Worm (Caenorhabditis elegans) whole organism, young adult: Measurements from ENCODE around the gene K02C4.5.

Experiments used
- B0019.2 ChIP-seq: fragments of 200-800 bp; sonication (Bioruptor generic); conservative IDR thresholded peaks from 2 replicates; pipeline ENCODE4 v1.3.6; 2022; ENCODE audit warnings: missing genetic modification reagents, missing genetic modification characterization, missing compliant biosample characterization
- F22D6.2 ChIP-seq: sonication (generic microtip); optimal IDR thresholded peaks from 2 replicates; lab custom pipeline; 2016; ENCODE audit warnings: mild to moderate bottlenecking, missing genetic modification characterization, missing compliant biosample characterization
- F23B12.7 ChIP-seq: sonication (generic microtip); optimal IDR thresholded peaks from 2 replicates; lab custom pipeline; 2017; ENCODE audit warnings: missing genetic modification characterization, mild to moderate bottlenecking, missing compliant biosample characterization, antibody characterized with exemption, moderate library complexity; ENCODE audit not compliant: insufficient read depth
- F33H1.4 ChIP-seq: fragments of 200-800 bp; sonication (Bioruptor generic); IDR thresholded peaks from 2 replicates; pipeline ENCODE4 v1.3.6; 2022; ENCODE audit warnings: missing genetic modification reagents, missing genetic modification characterization, missing compliant biosample characterization
- F39B2.1 ChIP-seq: fragments of 200-800 bp; sonication (Bioruptor generic); IDR thresholded peaks from 2 replicates; pipeline ENCODE4 v1.3.6; 2022; ENCODE audit warnings: missing genetic modification reagents, missing genetic modification characterization, missing compliant biosample characterization
- F49E8.2 ChIP-seq: sonication (generic microtip); optimal IDR thresholded peaks from 3 replicates; lab custom pipeline; 2017; ENCODE audit warnings: missing genetic modification characterization, mild to moderate bottlenecking, missing compliant biosample characterization, antibody characterized with exemption, moderate library complexity; ENCODE audit not compliant: insufficient read depth
- F52B5.7 ChIP-seq: sonication (generic microtip); optimal IDR thresholded peaks from 2 replicates; lab custom pipeline; 2016; ENCODE audit warnings: mild to moderate bottlenecking, missing genetic modification characterization, missing compliant biosample characterization
- F57A8.1 ChIP-seq: fragments of 200-800 bp; sonication (Bioruptor generic); optimal IDR thresholded peaks from 2 replicates; lab custom pipeline; 2018; ENCODE audit warnings: mild to moderate bottlenecking, missing genetic modification characterization, moderate library complexity, missing compliant biosample characterization
- F57C9.4 ChIP-seq: sonication (generic microtip); optimal IDR thresholded peaks from 2 replicates; lab custom pipeline; 2017; ENCODE audit warnings: mild to moderate bottlenecking, missing genetic modification characterization, missing compliant biosample characterization
- K12H6.12 ChIP-seq: fragments of 200-800 bp; sonication (Bioruptor generic); optimal IDR thresholded peaks from 2 replicates; lab custom pipeline; 2018; ENCODE audit warnings: mild to moderate bottlenecking, missing genetic modification characterization, missing compliant biosample characterization
- T26A5.8 ChIP-seq: sonication (generic microtip); optimal IDR thresholded peaks from 2 replicates; lab custom pipeline; 2016; ENCODE audit warnings: missing genetic modification characterization, missing compliant biosample characterization
- Y53F4B.3 ChIP-seq: fragments of 200-800 bp; sonication (Bioruptor generic); IDR thresholded peaks from 2 replicates; pipeline ENCODE4 v1.3.6; 2022; ENCODE audit warnings: missing genetic modification reagents, missing genetic modification characterization, missing compliant biosample characterization
- Y56A3A.18 ChIP-seq: fragments of 200-800 bp; sonication (Bioruptor generic); IDR thresholded peaks from 2 replicates; pipeline ENCODE4 v1.3.6; 2022; ENCODE audit warnings: missing genetic modification reagents, missing genetic modification characterization, missing compliant biosample characterization
- Y95B8A.8 ChIP-seq: fragments of 200-800 bp; sonication (Bioruptor generic); IDR thresholded peaks from 2 replicates; pipeline ENCODE4 v1.3.6; 2022; ENCODE audit warnings: missing genetic modification reagents, missing genetic modification characterization, missing compliant biosample characterization
- akir-1 ChIP-seq: fragments of 200-800 bp; sonication (Bioruptor generic); optimal IDR thresholded peaks from 2 replicates; lab custom pipeline; 2018; ENCODE audit warnings: mild to moderate bottlenecking, missing genetic modification characterization, moderate library complexity, missing compliant biosample characterization
- aptf-2 ChIP-seq: fragments of 200-800 bp; sonication (Bioruptor generic); conservative IDR thresholded peaks from 2 replicates; pipeline ENCODE4 v1.3.6; 2022; ENCODE audit warnings: missing genetic modification reagents, missing genetic modification characterization, missing compliant biosample characterization
- attf-5 ChIP-seq: fragments of 200-800 bp; sonication (Bioruptor generic); optimal IDR thresholded peaks from 2 replicates; lab custom pipeline; 2018; ENCODE audit warnings: mild to moderate bottlenecking, missing genetic modification characterization, missing compliant biosample characterization
- attf-6 ChIP-seq: fragments of 200-800 bp; sonication (Bioruptor generic); IDR thresholded peaks from 2 replicates; pipeline ENCODE4 v1.3.6; 2022; ENCODE audit warnings: missing genetic modification reagents, missing genetic modification characterization, missing compliant biosample characterization
- ceh-27 ChIP-seq: fragments of 200-800 bp; sonication (Bioruptor generic); optimal IDR thresholded peaks from 2 replicates; lab custom pipeline; 2018; ENCODE audit warnings: mild to moderate bottlenecking, missing genetic modification characterization, moderate library complexity, missing compliant biosample characterization
- ceh-91 ChIP-seq: fragments of 200-800 bp; sonication (Bioruptor generic); IDR thresholded peaks from 2 replicates; pipeline ENCODE4 v1.3.6; 2022; ENCODE audit warnings: missing genetic modification reagents, missing genetic modification characterization, missing compliant biosample characterization
- die-1 ChIP-seq: sonication (generic microtip); optimal IDR thresholded peaks from 2 replicates; lab custom pipeline; 2016; ENCODE audit warnings: missing genotype, mild to moderate bottlenecking, missing genetic modification characterization, missing compliant biosample characterization
- dpff-1 ChIP-seq: sonication (generic microtip); optimal IDR thresholded peaks from 2 replicates; lab custom pipeline; 2017; ENCODE audit warnings: mild to moderate bottlenecking, missing genetic modification characterization, missing compliant biosample characterization
- efl-1 ChIP-seq: fragments of 150-350 bp; optimal IDR thresholded peaks from 2 replicates; lab custom pipeline; 2014; ENCODE audit warnings: missing biosample characterization, missing genetic modification reagents, missing genetic modification characterization
- ekl-4 ChIP-seq: fragments of 200-800 bp; sonication (Bioruptor generic); IDR thresholded peaks from 2 replicates; pipeline ENCODE4 v1.3.6; 2022; ENCODE audit warnings: missing genetic modification reagents, missing genetic modification characterization, missing compliant biosample characterization
- ets-4 ChIP-seq: fragments of 200-800 bp; sonication (Bioruptor generic); optimal IDR thresholded peaks from 2 replicates; lab custom pipeline; 2018; ENCODE audit warnings: mild to moderate bottlenecking, missing genetic modification characterization, missing compliant biosample characterization
- gei-17 ChIP-seq: fragments of 200-800 bp; sonication (Bioruptor generic); optimal IDR thresholded peaks from 2 replicates; lab custom pipeline; 2018; ENCODE audit warnings: mild to moderate bottlenecking, missing genetic modification characterization, missing compliant biosample characterization
- hlh-12 ChIP-seq: sonication (generic microtip); optimal IDR thresholded peaks from 2 replicates; lab custom pipeline; 2016; ENCODE audit warnings: missing genetic modification characterization, missing compliant biosample characterization
- hmg-20 ChIP-seq: fragments of 200-800 bp; sonication (Bioruptor generic); IDR thresholded peaks from 2 replicates; pipeline ENCODE4 v1.3.6; 2022; ENCODE audit warnings: missing genetic modification reagents, missing genetic modification characterization, missing compliant biosample characterization
- lag-1 ChIP-seq: fragments of 200-800 bp; sonication (Bioruptor generic); IDR thresholded peaks from 2 replicates; pipeline ENCODE4 v1.3.6; 2022; ENCODE audit warnings: missing genetic modification reagents, missing genetic modification characterization, missing compliant biosample characterization
- let-526 ChIP-seq: fragments of 200-800 bp; sonication (Bioruptor generic); IDR thresholded peaks from 2 replicates; pipeline ENCODE4 v1.3.6; 2022; ENCODE audit warnings: missing genetic modification reagents, missing genetic modification characterization, missing compliant biosample characterization
- lin-35 ChIP-seq, 3 experiments: fragments of 150-350 bp in 2 of 3; sonication (generic microtip) in 1 of 3; optimal IDR thresholded peaks; 2 replicates each; lab custom pipeline; 2014 to 2018; ENCODE audit warnings: missing biosample characterization in 3 of 3, missing genetic modification characterization in 3 of 3, missing genetic modification reagents in 3 of 3
- lin-54 ChIP-seq: fragments of 200-800 bp; sonication (Bioruptor generic); optimal IDR thresholded peaks from 2 replicates; lab custom pipeline; 2018; ENCODE audit warnings: mild to moderate bottlenecking, missing genetic modification characterization, missing compliant biosample characterization
- lir-1 ChIP-seq: fragments of 200-800 bp; sonication (Bioruptor generic); conservative IDR thresholded peaks from 2 replicates; pipeline ENCODE4 v1.3.6; 2022; ENCODE audit warnings: missing genetic modification reagents, missing genetic modification characterization, missing compliant biosample characterization
- madf-6 ChIP-seq: fragments of 200-800 bp; sonication (Bioruptor generic); IDR thresholded peaks from 2 replicates; pipeline ENCODE4 v1.3.6; 2022; ENCODE audit warnings: missing genetic modification reagents, missing genetic modification characterization, missing compliant biosample characterization
- mel-28 ChIP-seq: sonication (generic microtip); optimal IDR thresholded peaks from 2 replicates; lab custom pipeline; 2016; ENCODE audit warnings: borderline replicate concordance, mild to moderate bottlenecking, missing genetic modification characterization, missing compliant biosample characterization
- mxl-1 ChIP-seq: sonication (generic microtip); optimal IDR thresholded peaks from 2 replicates; lab custom pipeline; 2016; ENCODE audit warnings: missing genetic modification characterization, missing compliant biosample characterization
- nfya-2 ChIP-seq: fragments of 200-800 bp; sonication (Bioruptor generic); IDR thresholded peaks from 2 replicates; pipeline ENCODE4 v1.3.6; 2022; ENCODE audit warnings: missing genetic modification reagents, missing genetic modification characterization, missing compliant biosample characterization
- pbrm-1 ChIP-seq: fragments of 200-800 bp; sonication (Bioruptor generic); IDR thresholded peaks from 2 replicates; pipeline ENCODE4 v1.3.6; 2022; ENCODE audit warnings: missing genetic modification reagents, missing genetic modification characterization, missing compliant biosample characterization
- pha-4 ChIP-seq: fragments of 150-350 bp; sonication (generic microtip); optimal IDR thresholded peaks from 2 replicates; lab custom pipeline; 2014; ENCODE audit warnings: missing biosample characterization, missing genetic modification reagents, missing genetic modification characterization
- rcor-1 ChIP-seq: fragments of 200-800 bp; sonication (Bioruptor generic); IDR thresholded peaks from 2 replicates; pipeline ENCODE4 v1.3.6; 2022; ENCODE audit warnings: missing genetic modification reagents, missing genetic modification characterization, missing compliant biosample characterization
- repo-1 ChIP-seq: sonication (generic microtip); optimal IDR thresholded peaks from 2 replicates; lab custom pipeline; 2017; ENCODE audit warnings: mild to moderate bottlenecking, missing genetic modification characterization, missing compliant biosample characterization
- snpc-1.3 ChIP-seq: sonication (generic microtip); optimal IDR thresholded peaks from 2 replicates; lab custom pipeline; 2017; ENCODE audit warnings: missing genetic modification characterization, mild to moderate bottlenecking, missing compliant biosample characterization, antibody characterized with exemption, moderate library complexity, missing genotype, missing genetic modification reagents; ENCODE audit not compliant: insufficient read depth
- somi-1 ChIP-seq: fragments of 200-800 bp; sonication (Bioruptor generic); optimal IDR thresholded peaks from 2 replicates; lab custom pipeline; 2018; ENCODE audit warnings: mild to moderate bottlenecking, missing genetic modification characterization, missing compliant biosample characterization
- tbp1 ChIP-seq: fragments of 200-800 bp; sonication (Bioruptor generic); optimal IDR thresholded peaks from 2 replicates; lab custom pipeline; 2018; ENCODE audit warnings: mild to moderate bottlenecking, missing genetic modification characterization, missing compliant biosample characterization
- unc-130 ChIP-seq: sonication (generic microtip); optimal IDR thresholded peaks from 2 replicates; lab custom pipeline; 2016; ENCODE audit warnings: missing genetic modification reagents, missing genetic modification characterization, missing compliant biosample characterization
- ztf-18 ChIP-seq: sonication (generic microtip); optimal IDR thresholded peaks from 2 replicates; lab custom pipeline; 2016; ENCODE audit warnings: missing genotype, mild to moderate bottlenecking, missing genetic modification characterization, missing compliant biosample characterization
- ztf-26 ChIP-seq: sonication (generic microtip); optimal IDR thresholded peaks from 2 replicates; lab custom pipeline; 2017; ENCODE audit warnings: missing genetic modification characterization, missing compliant biosample characterization
- ztf-6 ChIP-seq: fragments of 200-800 bp; sonication (Bioruptor generic); IDR thresholded peaks from 2 replicates; pipeline ENCODE4 v1.3.6; 2022; ENCODE audit warnings: missing genetic modification reagents, missing genetic modification characterization, missing compliant biosample characterization

Gene K02C4.5

DNA sequence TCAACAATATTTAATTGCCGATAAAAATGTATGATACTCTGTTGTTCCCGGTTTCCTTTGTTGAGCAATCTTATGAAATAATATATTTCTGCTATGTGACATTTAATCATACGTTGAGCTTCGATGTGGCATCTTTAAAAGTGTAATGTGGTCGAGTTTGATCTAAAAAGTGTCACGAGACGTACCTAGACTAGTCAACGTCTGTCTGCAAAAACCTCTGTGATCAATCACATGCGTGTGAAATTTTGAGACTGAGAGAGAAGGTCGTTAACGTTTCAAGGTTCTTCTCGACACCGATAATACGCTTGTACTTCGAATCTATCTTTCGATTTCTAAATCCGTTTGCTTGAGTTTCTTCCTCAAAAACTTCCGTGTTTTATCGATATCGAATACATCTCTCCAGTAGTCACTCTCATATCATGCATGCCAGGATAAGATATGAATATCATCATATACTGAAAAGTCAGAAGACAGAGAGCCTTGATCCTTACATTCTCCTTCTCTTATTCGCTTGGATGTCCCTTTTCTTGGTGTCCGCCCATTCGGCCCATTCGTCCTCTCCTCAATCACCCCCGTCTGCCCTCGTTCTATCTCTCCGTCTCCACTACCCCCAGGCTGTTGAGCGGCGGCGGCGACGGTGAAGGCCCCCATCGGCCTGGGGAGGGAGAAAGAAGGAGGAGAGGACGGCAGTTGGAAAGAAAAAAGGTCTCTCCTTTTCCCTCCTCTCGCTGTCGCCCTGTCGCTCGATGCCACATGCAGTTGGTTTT, 50.2 kb downstream of the K02C4.5 start (continued):
- no peak for TF ChIP-seq Y53F4B.3 (GFP tag; lab: Robert Waterston, UW)
- TF ChIP-seq F52B5.7 (tag; lab: Kevin White, UChicago), result peak; percentile 72
- TF ChIP-seq lir-1 (GFP tag; lab: Robert Waterston, UW), result peak; percentile 11; the same call in 1 of the 2 replicates
- TF ChIP-seq F57A8.1 (GFP tag; lab: Kevin White, UChicago), result no peak
- TF ChIP-seq pbrm-1 (GFP tag; lab: Robert Waterston, UW), result no peak
- no peak for TF ChIP-seq hlh-12 (tag; lab: Kevin White, UChicago)
- TF ChIP-seq die-1, result no peak
- TF ChIP-seq lag-1 (GFP tag; lab: Robert Waterston, UW), result no peak
- peak; percentile 11 for TF ChIP-seq tbp1 (GFP tag; lab: Kevin White, UChicago)
- TF ChIP-seq ekl-4 (GFP tag; lab: Robert Waterston, UW), result no peak
- no peak for TF ChIP-seq F49E8.2
- no peak for TF ChIP-seq ztf-18 (tag; lab: Kevin White, UChicago)
- no peak for TF ChIP-seq unc-130 (GFP tag; lab: Kevin White, UChicago)
- no peak for TF ChIP-seq madf-6
- TF ChIP-seq nfya-2, result no peak
- TF ChIP-seq F39B2.1 (GFP tag; lab: Robert Waterston, UW), result no peak
- no peak for TF ChIP-seq akir-1 (GFP tag; lab: Kevin White, UChicago)
- TF ChIP-seq attf-5 (GFP tag; lab: Kevin White, UChicago), result peak; percentile 36
- no peak for TF ChIP-seq ztf-6 (GFP tag; lab: Robert Waterston, UW)
- no peak for TF ChIP-seq Y56A3A.18 (GFP tag; lab: Robert Waterston, UW)
- TF ChIP-seq ztf-26 (tag; lab: Kevin White, UChicago), result no peak
- peak; percentile 28 for TF ChIP-seq repo-1
- TF ChIP-seq somi-1, result no peak
- no peak for TF ChIP-seq K12H6.12 (tag; lab: Kevin White, UChicago)
- TF ChIP-seq dpff-1 (tag; lab: Kevin White, UChicago), result no peak
- no peak for TF ChIP-seq F23B12.7
- no peak for TF ChIP-seq mxl-1 (tag; lab: Kevin White, UChicago)
- no peak for TF ChIP-seq mel-28 (tag; lab: Kevin White, UChicago)
- no peak for TF ChIP-seq aptf-2
- TF ChIP-seq F33H1.4 (GFP tag; lab: Robert Waterston, UW), result no peak
- peak; percentile 25 for TF ChIP-seq ceh-27
- TF ChIP-seq snpc-1.3, result no peak
- peak; percentile 50; the same call in 1 of the 2 replicates for TF ChIP-seq let-526 (GFP tag; lab: Robert Waterston, UW)
- no peak for TF ChIP-seq lin-35 (GFP tag; optimal IDR thresholded peaks at IDR 0.05; lab: Kevin White, UChicago)
- no peak for TF ChIP-seq F57C9.4 (tag; lab: Kevin White, UChicago)
- 0 out of 2 replicates have a peak, but pooled peaks have one; percentile 12 for TF ChIP-seq rcor-1 (GFP tag; lab: Robert Waterston, UW)
- TF ChIP-seq lin-54 (GFP tag; lab: Kevin White, UChicago), result peak; percentile 6
- TF ChIP-seq T26A5.8 (tag; lab: Kevin White, UChicago), result no peak
- no peak for TF ChIP-seq attf-6 (GFP tag; lab: Robert Waterston, UW)
- no peak for TF ChIP-seq pha-4 (tag; lab: Kevin White, UChicago)
- no peak for TF ChIP-seq gei-17
- no peak for TF ChIP-seq F22D6.2 (tag; lab: Kevin White, UChicago)
- no peak for TF ChIP-seq B0019.2 (GFP tag; lab: Robert Waterston, UW)
- TF ChIP-seq ets-4 (GFP tag; lab: Kevin White, UChicago), result no peak
- no peak for TF ChIP-seq efl-1 (GFP tag; lab: Kevin White, UChicago)
- TF ChIP-seq Y95B8A.8 (GFP tag; lab: Robert Waterston, UW), result no peak
- TF ChIP-seq ceh-91, result no peak
- no peak for TF ChIP-seq hmg-20 (GFP tag; lab: Robert Waterston, UW)
